Worm (Caenorhabditis elegans): ENCODE results near the gene W01B6.3.

- TF ChIP-seq nhr-76 (tag; optimal IDR thresholded peaks at IDR 0.05) (no peak), R02D3.7 (tag; optimal IDR thresholded peaks at IDR 0.05) (no peak), ceh-82 (tag; optimal IDR thresholded peaks at IDR 0.05) (no peak), fos-1 (tag; optimal IDR thresholded peaks at IDR 0.05) (no peak), unc-39 (tag; optimal IDR thresholded peaks at IDR 0.05) (no peak), Y75B8A.6 (GFP tag; IDR thresholded peaks at IDR 0.05) (no peak), hlh-30 (tag; optimal IDR thresholded peaks at IDR 0.05; ENCODE audit: insufficient read depth) (no peak), nhr-41 (GFP tag; IDR thresholded peaks at IDR 0.05) (no peak), F49E8.2 (tag; optimal IDR thresholded peaks at IDR 0.05; ENCODE audit: borderline replicate concordance) (no peak)
Measured at ce11 chrIV:10115142-10115541, 42.7 kb upstream of the W01B6.3 start, which contains the start of gene C04G2.10.

Data from whole organism, L4 larva.